Worm (Caenorhabditis elegans) whole organism, L1 larva: ENCODE data around the gene snt-6.

Source experiments
- ces-1 ChIP-seq: fragments of 150-350 bp; optimal IDR thresholded peaks from 2 replicates; lab custom pipeline; 2014; ENCODE audit warnings: missing biosample characterization, missing genetic modification reagents, missing genetic modification characterization
- mep-1 ChIP-seq: fragments of 150-350 bp; optimal IDR thresholded peaks from 2 replicates; lab custom pipeline; 2014; ENCODE audit warnings: missing biosample characterization, missing genetic modification characterization
- sup-37 ChIP-seq: fragments of 200-800 bp; sonication (Bioruptor generic); optimal IDR thresholded peaks from 2 replicates; lab custom pipeline; 2018; ENCODE audit warnings: mild to moderate bottlenecking, missing genetic modification characterization, missing compliant biosample characterization
- tbx-2 ChIP-seq: sonication (generic microtip); optimal IDR thresholded peaks from 2 replicates; lab custom pipeline; 2016; ENCODE audit warnings: missing genetic modification characterization, missing compliant biosample characterization

DNA sequence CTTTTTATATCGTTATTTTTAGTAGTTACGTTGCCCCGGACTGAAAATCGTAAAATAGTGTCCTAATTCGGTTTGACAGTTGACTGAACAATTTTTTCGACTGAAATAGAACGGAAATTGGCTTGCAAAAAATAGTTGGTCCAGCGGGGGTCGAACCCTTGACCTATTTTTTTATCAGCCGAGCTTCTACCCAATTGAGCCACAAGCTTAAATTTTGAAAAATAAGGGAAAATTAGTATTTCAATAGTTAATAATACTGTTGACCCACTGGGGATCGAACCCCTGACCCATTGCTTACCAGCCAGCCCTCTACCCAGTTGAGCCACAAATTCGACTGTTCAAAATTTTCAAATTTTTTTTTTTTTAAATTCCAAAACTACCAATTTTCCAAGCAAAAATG is 1.8 kb upstream of the snt-6 start:
- TF ChIP-seq tbx-2 (tag; lab: Kevin White, UChicago) (no peak), mep-1 (tag; lab: Kevin White, UChicago) (no peak), ces-1 (no peak), sup-37 (GFP tag; lab: Kevin White, UChicago) (no peak)
